Fruit fly (Drosophila melanogaster) whole organism, wandering third instar larva: ENCODE measurements around the gene CG10710.
A peak's percentile ranks its signal among the peaks of the same experiment; 100 is the strongest.

Experiments used
- Abd-B ChIP-seq: fragments of >200 bp; optimal IDR thresholded peaks from 2 replicates; lab custom pipeline; 2017; ENCODE audit warnings: missing biosample characterization, missing genetic modification characterization
- CG32264 ChIP-seq: fragments of 200-800 bp; sonication (Bioruptor generic); optimal IDR thresholded peaks from 2 replicates; lab custom pipeline; 2016; ENCODE audit warnings: missing biosample characterization, missing genetic modification characterization
- CG9705 ChIP-seq: fragments of 200-800 bp; sonication (Bioruptor generic); optimal IDR thresholded peaks from 2 replicates; lab custom pipeline; 2018; ENCODE audit warnings: missing biosample characterization, mild to moderate bottlenecking, missing genetic modification characterization
- CrebA ChIP-seq: fragments of 200-800 bp; sonication (Bioruptor generic); optimal IDR thresholded peaks from 2 replicates; lab custom pipeline; 2016; ENCODE audit warnings: missing biosample characterization, mild to moderate bottlenecking, missing genetic modification characterization, borderline replicate concordance
- Dfd ChIP-seq: fragments of >200 bp; optimal IDR thresholded peaks from 2 replicates; lab custom pipeline; 2017; ENCODE audit warnings: missing biosample characterization, missing genetic modification characterization
- Dif ChIP-seq: fragments of 200-275, 200-300 bp; sonication (Bioruptor generic); optimal IDR thresholded peaks from 2 replicates; lab custom pipeline; 2018; ENCODE audit warnings: missing biosample characterization, missing genetic modification characterization; ENCODE audit not compliant: partially characterized antibody
- GATAd ChIP-seq: sonication (Bioruptor generic); optimal IDR thresholded peaks from 2 replicates; lab custom pipeline; 2016; ENCODE audit warnings: missing biosample characterization, missing genetic modification characterization
- HLH106 ChIP-seq: fragments of 200-800 bp; optimal IDR thresholded peaks from 3 replicates; lab custom pipeline; 2019; ENCODE audit warnings: missing biosample characterization, mild to moderate bottlenecking, missing genetic modification characterization, moderate library complexity
- Hnf4 ChIP-seq: fragments of 200-800 bp; sonication (Bioruptor generic); optimal IDR thresholded peaks from 2 replicates; lab custom pipeline; 2016; ENCODE audit warnings: missing biosample characterization, mild to moderate bottlenecking, missing genetic modification characterization
- Hr78 ChIP-seq: fragments of >200 bp; optimal IDR thresholded peaks from 2 replicates; lab custom pipeline; 2017; ENCODE audit warnings: missing biosample characterization, missing genetic modification characterization
- Hr83 ChIP-seq: fragments of 200-300 bp; sonication (Bioruptor generic); optimal IDR thresholded peaks from 2 replicates; lab custom pipeline; 2016; ENCODE audit warnings: missing biosample characterization, mild to moderate bottlenecking, missing genetic modification characterization, moderate library complexity; ENCODE audit not compliant: poor library complexity, severe bottlenecking
- Jra ChIP-seq: sonication (Bioruptor generic); optimal IDR thresholded peaks from 2 replicates; lab custom pipeline; 2016; ENCODE audit warnings: missing biosample characterization, missing genetic modification characterization
- Mio ChIP-seq: sonication (Bioruptor generic); optimal IDR thresholded peaks from 2 replicates; lab custom pipeline; 2016; ENCODE audit warnings: missing biosample characterization, missing genetic modification characterization
- Myc ChIP-seq: fragments of >200 bp; optimal IDR thresholded peaks from 2 replicates; lab custom pipeline; 2017
- N ChIP-seq: fragments of >200 bp; optimal IDR thresholded peaks from 2 replicates; lab custom pipeline; 2018; ENCODE audit warnings: missing biosample characterization, missing external identifiers, missing genetic modification characterization
- OdsH ChIP-seq: fragments of 200-800 bp; sonication (Bioruptor generic); optimal IDR thresholded peaks from 2 replicates; lab custom pipeline; 2016; ENCODE audit warnings: missing biosample characterization, mild to moderate bottlenecking, missing genetic modification characterization
- Rel ChIP-seq, 2 experiments: fragments of 200-800 bp; sonication (Bioruptor generic) in 1 of 2; optimal IDR thresholded peaks; 2 replicates in 1 of 2; 3 replicates in 1 of 2; lab custom pipeline; 2016 to 2019; ENCODE audit warnings: mild to moderate bottlenecking in 2 of 2, missing biosample characterization in 2 of 2, missing genetic modification characterization in 2 of 2, moderate library complexity in 1 of 2
- Sp1 ChIP-seq: fragments of 200-800 bp; sonication (Bioruptor generic); optimal IDR thresholded peaks from 3 replicates; lab custom pipeline; 2019; ENCODE audit warnings: missing biosample characterization, mild to moderate bottlenecking, missing genetic modification characterization, moderate library complexity
- Vsx2 ChIP-seq: fragments of 200-300, 225-300 bp; sonication (Bioruptor generic); optimal IDR thresholded peaks from 2 replicates; lab custom pipeline; 2018; ENCODE audit warnings: missing biosample characterization, missing genetic modification characterization; ENCODE audit not compliant: partially characterized antibody
- br ChIP-seq: fragments of 200-800 bp; sonication (Bioruptor generic); optimal IDR thresholded peaks from 2 replicates; lab custom pipeline; 2016; ENCODE audit warnings: missing biosample characterization, missing genetic modification characterization
- brk ChIP-seq: fragments of 200-800 bp; sonication (Bioruptor generic); optimal IDR thresholded peaks from 2 replicates; lab custom pipeline; 2016; ENCODE audit warnings: missing biosample characterization, mild to moderate bottlenecking, missing genetic modification characterization
- dl ChIP-seq, 2 experiments: fragments of 175-275, 200-275 bp in 1 of 2; fragments of 200-275 bp in 1 of 2; sonication (Bioruptor generic); optimal IDR thresholded peaks; lab custom pipeline; 2018; ENCODE audit warnings: mild to moderate bottlenecking in 2 of 2, missing biosample characterization in 2 of 2, missing genetic modification characterization in 2 of 2, moderate library complexity in 2 of 2; ENCODE audit not compliant: partially characterized antibody in 2 of 2, insufficient read depth in 1 of 2
- dmrt93B ChIP-seq: fragments of 200-800 bp; sonication (Bioruptor generic); optimal IDR thresholded peaks from 2 replicates; lab custom pipeline; 2018; ENCODE audit warnings: missing biosample characterization, mild to moderate bottlenecking, missing genetic modification characterization
- dsf ChIP-seq: sonication (Bioruptor generic); optimal IDR thresholded peaks from 2 replicates; lab custom pipeline; 2016; ENCODE audit warnings: missing biosample characterization, missing genetic modification characterization, borderline replicate concordance
- ey ChIP-seq: fragments of 200-800 bp; sonication (Bioruptor generic); optimal IDR thresholded peaks from 2 replicates; lab custom pipeline; 2016; ENCODE audit warnings: missing biosample characterization, missing genetic modification characterization
- foxo ChIP-seq, 2 experiments: fragments of 200-800 bp; sonication (Bioruptor generic); optimal IDR thresholded peaks; 2 replicates in 1 of 2; 3 replicates in 1 of 2; lab custom pipeline; 2016 to 2017; ENCODE audit warnings: missing biosample characterization in 2 of 2, missing genetic modification characterization in 2 of 2
- fru ChIP-seq: fragments of 200-800 bp; sonication (Bioruptor generic); optimal IDR thresholded peaks from 3 replicates; lab custom pipeline; 2016; ENCODE audit warnings: missing biosample characterization, mild to moderate bottlenecking, missing genetic modification characterization
- h ChIP-seq: fragments of 200-800 bp; sonication (Bioruptor generic); optimal IDR thresholded peaks from 3 replicates; lab custom pipeline; 2016; ENCODE audit warnings: missing biosample characterization, mild to moderate bottlenecking, missing genetic modification characterization
- jim ChIP-seq: fragments of 175-275, 200-325 bp; sonication (Bioruptor generic); optimal IDR thresholded peaks from 2 replicates; lab custom pipeline; 2016; ENCODE audit warnings: missing biosample characterization, mild to moderate bottlenecking, missing genetic modification characterization
- lola ChIP-seq: fragments of >200 bp; optimal IDR thresholded peaks from 2 replicates; lab custom pipeline; 2017; ENCODE audit warnings: missing biosample characterization, missing genetic modification characterization
- pan ChIP-seq: fragments of >200 bp; optimal IDR thresholded peaks from 2 replicates; lab custom pipeline; 2017
- psq ChIP-seq: fragments of 200-800 bp; sonication (Bioruptor generic); optimal IDR thresholded peaks from 3 replicates; lab custom pipeline; 2017; ENCODE audit warnings: missing biosample characterization, mild to moderate bottlenecking, missing genetic modification characterization, moderate library complexity
- rgr ChIP-seq: fragments of 200-800 bp; sonication (Bioruptor generic); optimal IDR thresholded peaks from 3 replicates; lab custom pipeline; 2016; ENCODE audit warnings: missing biosample characterization, mild to moderate bottlenecking, missing genetic modification characterization
- sage ChIP-seq: fragments of 200-800 bp; sonication (Bioruptor generic); optimal IDR thresholded peaks from 2 replicates; lab custom pipeline; 2016; ENCODE audit warnings: missing biosample characterization, mild to moderate bottlenecking, missing genetic modification characterization
- sv ChIP-seq: fragments of 200-800 bp; sonication (Bioruptor generic); optimal IDR thresholded peaks from 3 replicates; lab custom pipeline; 2016; ENCODE audit warnings: missing biosample characterization, missing genetic modification characterization
- tai ChIP-seq: sonication (Bioruptor generic); optimal IDR thresholded peaks from 2 replicates; lab custom pipeline; 2016; ENCODE audit warnings: missing biosample characterization, missing genetic modification characterization
- usp ChIP-seq: fragments of >200 bp; optimal IDR thresholded peaks from 2 replicates; lab custom pipeline; 2017; ENCODE audit warnings: missing biosample characterization, missing genetic modification characterization
- woc ChIP-seq: sonication (Bioruptor generic); optimal IDR thresholded peaks from 2 replicates; lab custom pipeline; 2016; ENCODE audit warnings: missing biosample characterization, mild to moderate bottlenecking, missing genetic modification characterization

CG10710 gene

dm6 chr3L:13477453-13478184 is 41.8 kb downstream of the CG10710 start, which contains the start of gene stv:
Gene stv, plus strand, starts transcription at chr3L:13477541.
- TF ChIP-seq Sp1 (GFP tag; lab: Kevin White, UChicago) (no peak), HLH106 (tag; lab: Kevin White, UChicago) (peak; percentile 2), jim (GFP tag; lab: Kevin White, UChicago) (peak; percentile 73), Rel (GFP tag; optimal IDR thresholded peaks at IDR 0.05; lab: Kevin White, UChicago) (no peak), Rel (tag; optimal IDR thresholded peaks at IDR 0.05; lab: Kevin White, UChicago) (peak; percentile 66), h (GFP tag; lab: Kevin White, UChicago) (peak; percentile 12), CG9705 (no peak), Dfd (GFP tag; lab: Kevin White, UChicago) (peak; percentile 72), brk (GFP tag; lab: Kevin White, UChicago) (no peak)
- TF ChIP-seq, all 38 proteins: peak for 5

- TF ChIP-seq sage (peak; percentile 34), Dfd (GFP tag; lab: Kevin White, UChicago) (no peak), Hr78 (no peak), usp (no peak), woc (peak; percentile 58), N (GFP tag; lab: Kevin White, UChicago) (no peak), CG32264 (GFP tag; lab: Kevin White, UChicago) (peak; percentile 47), Sp1 (GFP tag; lab: Kevin White, UChicago) (peak; percentile 86), Mio (GFP tag; lab: Kevin White, UChicago) (no peak), dsf (no peak), GATAd (GFP tag; lab: Kevin White, UChicago) (no peak), rgr (GFP tag; lab: Kevin White, UChicago) (peak; percentile 90), OdsH (peak; percentile 94), fru (GFP tag; lab: Kevin White, UChicago) (peak; percentile 90), Hnf4 (GFP tag; lab: Kevin White, UChicago) (peak; percentile 68), ey (peak; percentile 88), dl (GFP tag; optimal IDR thresholded peaks at IDR 0.05; lab: Kevin White, UChicago; ENCODE audit: insufficient read depth in 1 of 2, partially characterized antibody in 2 of 2) (peak; percentile 91 to 95), CG9705 (no peak), Myc (no peak), Rel (GFP tag; optimal IDR thresholded peaks at IDR 0.05; lab: Kevin White, UChicago) (no peak), Rel (tag; optimal IDR thresholded peaks at IDR 0.05; lab: Kevin White, UChicago) (no peak), CrebA (GFP tag; lab: Kevin White, UChicago) (no peak), tai (GFP tag; lab: Kevin White, UChicago) (no peak), Jra (GFP tag; lab: Kevin White, UChicago) (no peak), foxo (GFP tag; optimal IDR thresholded peaks at IDR 0.05; lab: Kevin White, UChicago) (peak in 1 of 2 experiments; percentile 91), brk (GFP tag; lab: Kevin White, UChicago) (peak; percentile 71), pan (lab: Kevin White, UChicago) (no peak), Hr83 (GFP tag; lab: Kevin White, UChicago) (peak; percentile 59), HLH106 (tag; lab: Kevin White, UChicago) (peak; percentile 86), dmrt93B (GFP tag; lab: Kevin White, UChicago) (peak; percentile 80), sv (GFP tag; lab: Kevin White, UChicago) (peak; percentile 77), Dif (peak; percentile 97), jim (GFP tag; lab: Kevin White, UChicago) (no peak), Vsx2 (GFP tag; lab: Kevin White, UChicago) (peak; percentile 91), lola (GFP tag; lab: Kevin White, UChicago) (no peak), Abd-B (GFP tag; lab: Kevin White, UChicago) (no peak), psq (GFP tag; lab: Kevin White, UChicago) (peak; percentile 87), br (GFP tag; lab: Kevin White, UChicago) (peak; percentile 83), h (GFP tag; lab: Kevin White, UChicago) (peak; percentile 93)
Measured at dm6 chr3L:13476566-13477452, 42.6 kb downstream of the CG10710 start.
